Worm (Caenorhabditis elegans): ENCODE measurements around the gene R10H10.3.
A peak's percentile ranks its signal among the peaks of the same experiment; 100 is the strongest.

DNA sequence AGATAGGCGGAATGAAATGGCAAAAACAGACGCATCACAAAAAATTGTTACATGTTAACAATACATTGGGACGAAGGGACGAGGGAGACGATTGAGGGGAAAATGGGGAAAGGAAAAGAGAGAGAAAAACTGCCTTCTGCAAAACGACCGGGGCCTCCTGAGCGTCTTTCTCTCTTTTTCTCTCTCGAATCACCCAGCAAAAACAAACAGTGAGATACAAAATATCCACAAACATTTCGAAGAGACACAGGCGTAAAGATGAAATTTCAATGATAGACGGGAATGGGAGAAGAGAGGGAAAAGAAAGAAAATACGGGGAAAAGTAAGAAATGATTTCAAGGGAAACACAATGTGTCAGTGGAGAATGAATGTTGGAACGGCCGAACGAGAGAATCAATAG, 42.3 kb upstream of the R10H10.3 start:
- no peak for TF ChIP-seq nhr-102 (tag; optimal IDR thresholded peaks at IDR 0.05)
- TF ChIP-seq nhr-77 (tag; optimal IDR thresholded peaks at IDR 0.05), result peak; percentile 21
- no peak for TF ChIP-seq egl-27 (tag; optimal IDR thresholded peaks at IDR 0.05)
- TF ChIP-seq ces-1 (GFP tag; optimal IDR thresholded peaks at IDR 0.05), result no peak

Data from whole organism, L4 larva.